Worm (Caenorhabditis elegans) whole organism, late embryonic: ENCODE data around the gene F47C12.7.

ENCODE experiments used
- C38D4.7 ChIP-seq: fragments of 200-800 bp; sonication (Bioruptor generic); optimal IDR thresholded peaks from 2 replicates; lab custom pipeline; 2018; ENCODE audit warnings: mild to moderate bottlenecking, missing genetic modification characterization, moderate library complexity, missing compliant biosample characterization
- ama-1 ChIP-seq: fragments of 150-350 bp; optimal IDR thresholded peaks from 2 replicates; lab custom pipeline; 2014
- ceh-18 ChIP-seq: sonication (generic microtip); optimal IDR thresholded peaks from 2 replicates; lab custom pipeline; 2016; ENCODE audit warnings: missing genetic modification characterization, missing compliant biosample characterization
- elt-2 ChIP-seq: sonication (generic microtip); optimal IDR thresholded peaks from 2 replicates; lab custom pipeline; 2016; ENCODE audit warnings: missing genetic modification reagents, missing genetic modification characterization, missing compliant biosample characterization
- eyg-1 ChIP-seq: sonication (generic microtip); optimal IDR thresholded peaks from 2 replicates; lab custom pipeline; 2016; ENCODE audit warnings: missing genotype, missing genetic modification characterization, missing compliant biosample characterization
- fkh-10 ChIP-seq: fragments of 150-350 bp; optimal IDR thresholded peaks from 2 replicates; lab custom pipeline; 2014; ENCODE audit warnings: missing biosample characterization, missing genetic modification reagents, missing genetic modification characterization
- lin-11 ChIP-seq: fragments of 200-800 bp; sonication (Bioruptor generic); optimal IDR thresholded peaks from 2 replicates; lab custom pipeline; 2018; ENCODE audit warnings: mild to moderate bottlenecking, missing genetic modification characterization, missing compliant biosample characterization
- npax-4 ChIP-seq: sonication (generic microtip); optimal IDR thresholded peaks from 2 replicates; lab custom pipeline; 2016; ENCODE audit warnings: missing genetic modification characterization, missing compliant biosample characterization
- pag-3 ChIP-seq: sonication (generic microtip); optimal IDR thresholded peaks from 2 replicates; lab custom pipeline; 2016; ENCODE audit warnings: missing compliant biosample characterization, missing genetic modification characterization, borderline replicate concordance
- pqm-1 ChIP-seq: sonication (generic microtip); optimal IDR thresholded peaks from 2 replicates; lab custom pipeline; 2016; ENCODE audit warnings: missing genetic modification characterization, missing compliant biosample characterization
- tbx-7 ChIP-seq: sonication (generic microtip); optimal IDR thresholded peaks from 2 replicates; lab custom pipeline; 2016; ENCODE audit warnings: missing genotype, missing genetic modification characterization, missing compliant biosample characterization
- ttx-3 ChIP-seq: sonication (generic microtip); optimal IDR thresholded peaks from 2 replicates; lab custom pipeline; 2016; ENCODE audit warnings: missing genetic modification reagents, missing genetic modification characterization, missing compliant biosample characterization

- no peak for TF ChIP-seq lin-11 (tag; lab: Kevin White, UChicago)
- TF ChIP-seq ama-1: no peak
- TF ChIP-seq pqm-1 (tag; lab: Kevin White, UChicago): no peak
- TF ChIP-seq elt-2 (tag; lab: Kevin White, UChicago): no peak
- no peak for TF ChIP-seq C38D4.7 (GFP tag; lab: Kevin White, UChicago)
- no peak for TF ChIP-seq eyg-1 (tag; lab: Kevin White, UChicago)
- TF ChIP-seq fkh-10 (GFP tag; lab: Kevin White, UChicago): no peak
- no peak for TF ChIP-seq pag-3 (tag; lab: Kevin White, UChicago)
- TF ChIP-seq ceh-18 (tag; lab: Kevin White, UChicago): no peak
- TF ChIP-seq tbx-7 (tag; lab: Kevin White, UChicago): no peak
- TF ChIP-seq npax-4 (tag; lab: Kevin White, UChicago): no peak
- TF ChIP-seq ttx-3 (tag; lab: Kevin White, UChicago): no peak
Observed at ce11 chrIV:3988132-3988531, 7.2 kb downstream of the F47C12.7 start.
